Fruit fly (Drosophila melanogaster) whole organism, embryonic: Measurements from ENCODE around the gene CG31161.

Experiments
- Adf1 ChIP-seq: fragments of 200-800 bp; sonication (Bioruptor generic); IDR thresholded peaks from 2 replicates; pipeline ENCODE4 v1.3.6; 2022; ENCODE audit warnings: missing biosample characterization, missing genetic modification characterization
- Atf6 ChIP-seq: fragments of 200-800 bp; sonication (Bioruptor generic); IDR thresholded peaks from 2 replicates; pipeline ENCODE4 v1.3.6; 2022; ENCODE audit warnings: missing biosample characterization, missing genetic modification characterization
- CG10209 ChIP-seq: fragments of 200-800 bp; sonication (Bioruptor generic); optimal IDR thresholded peaks from 3 replicates; lab custom pipeline; 2017; ENCODE audit warnings: missing biosample characterization, mild to moderate bottlenecking, missing genetic modification characterization, missing genetic modification reagents
- CG10274 ChIP-seq: fragments of 200-800 bp; sonication (Bioruptor generic); optimal IDR thresholded peaks from 3 replicates; lab custom pipeline; 2017; ENCODE audit warnings: missing biosample characterization, mild to moderate bottlenecking, missing genetic modification characterization
- CG10431 ChIP-seq: fragments of 200-800 bp; sonication (Bioruptor generic); optimal IDR thresholded peaks from 3 replicates; lab custom pipeline; 2018; ENCODE audit warnings: missing biosample characterization, mild to moderate bottlenecking, missing genetic modification characterization
- CG11695 ChIP-seq: fragments of 200-800 bp; sonication (Bioruptor generic); IDR thresholded peaks from 3 replicates; pipeline ENCODE4 v1.3.6; 2022; ENCODE audit warnings: missing biosample characterization, missing genetic modification characterization
- CG12219 ChIP-seq: fragments of 200-800 bp; sonication (Bioruptor generic); optimal IDR thresholded peaks from 3 replicates; lab custom pipeline; 2018; ENCODE audit warnings: missing biosample characterization, mild to moderate bottlenecking, missing genetic modification characterization
- CG15696 ChIP-seq: fragments of 200-800 bp; sonication (Bioruptor generic); optimal IDR thresholded peaks from 2 replicates; lab custom pipeline; 2019; ENCODE audit warnings: missing biosample characterization, mild to moderate bottlenecking, missing genetic modification characterization, moderate library complexity
- CG18011 ChIP-seq: fragments of 200-800 bp; sonication (Bioruptor generic); optimal IDR thresholded peaks from 2 replicates; lab custom pipeline; 2017; ENCODE audit warnings: missing biosample characterization, missing genetic modification characterization, mild to moderate bottlenecking, moderate library complexity, missing genotype
- CG33213 ChIP-seq: fragments of 200-800 bp; sonication (Bioruptor generic); optimal IDR thresholded peaks from 3 replicates; lab custom pipeline; 2016; ENCODE audit warnings: missing biosample characterization, missing genetic modification characterization
- CG34224 ChIP-seq: fragments of 200-800 bp; sonication (Bioruptor generic); IDR thresholded peaks from 3 replicates; pipeline ENCODE4 v1.3.6; 2022; ENCODE audit warnings: missing biosample characterization, missing genetic modification characterization; ENCODE audit not compliant: partially characterized antibody
- CG4854 ChIP-seq: fragments of 200-800 bp; sonication (Bioruptor generic); optimal IDR thresholded peaks from 2 replicates; lab custom pipeline; 2016; ENCODE audit warnings: missing biosample characterization, missing genetic modification characterization, inconsistent platforms
- CG5180 ChIP-seq: fragments of 200-800 bp; sonication (Bioruptor generic); optimal IDR thresholded peaks from 3 replicates; lab custom pipeline; 2017; ENCODE audit warnings: missing biosample characterization, missing genetic modification characterization, mild to moderate bottlenecking, moderate library complexity, missing genetic modification reagents
- CG6854 ChIP-seq: fragments of 200-800 bp; sonication (Bioruptor generic); optimal IDR thresholded peaks from 3 replicates; lab custom pipeline; 2017; ENCODE audit warnings: missing biosample characterization, mild to moderate bottlenecking, missing genetic modification characterization
- CG7745 ChIP-seq: fragments of 200-800 bp; sonication (Bioruptor generic); optimal IDR thresholded peaks from 2 replicates; lab custom pipeline; 2018; ENCODE audit warnings: missing biosample characterization, mild to moderate bottlenecking, missing genetic modification characterization, moderate library complexity
- CG8388 ChIP-seq: fragments of 200-800 bp; sonication (Bioruptor generic); optimal IDR thresholded peaks from 2 replicates; lab custom pipeline; 2019; ENCODE audit warnings: missing biosample characterization, mild to moderate bottlenecking, missing genetic modification characterization, moderate library complexity
- CG8478 ChIP-seq: fragments of >200 bp; optimal IDR thresholded peaks from 2 replicates; lab custom pipeline; 2018
- CG8924 ChIP-seq: fragments of 200-800 bp; optimal IDR thresholded peaks from 3 replicates; lab custom pipeline; 2019; ENCODE audit warnings: missing biosample characterization, mild to moderate bottlenecking, missing genetic modification characterization, moderate library complexity
- Dip3 ChIP-seq: fragments of 200-800 bp; sonication (Bioruptor generic); optimal IDR thresholded peaks from 3 replicates; lab custom pipeline; 2016; ENCODE audit warnings: missing biosample characterization, missing genetic modification characterization
- ERR ChIP-seq: fragments of 200-800 bp; sonication (Bioruptor generic); optimal IDR thresholded peaks from 2 replicates; lab custom pipeline; 2016; ENCODE audit warnings: missing biosample characterization, missing genetic modification characterization
- HLH4C ChIP-seq: fragments of 200-800 bp; sonication (Bioruptor generic); IDR thresholded peaks from 3 replicates; pipeline ENCODE4 v1.3.6; 2022; ENCODE audit warnings: missing biosample characterization, missing genetic modification characterization; ENCODE audit not compliant: partially characterized antibody
- Hmr ChIP-seq: fragments of 200-800 bp; sonication (Bioruptor generic); optimal IDR thresholded peaks from 3 replicates; lab custom pipeline; 2017; ENCODE audit warnings: mild to moderate bottlenecking, missing biosample characterization, missing genetic modification reagents, missing genetic modification characterization
- Oaz ChIP-seq: fragments of 200-800 bp; sonication (Bioruptor generic); IDR thresholded peaks from 2 replicates; pipeline ENCODE4 v1.3.6; 2022; ENCODE audit warnings: missing biosample characterization, missing genetic modification characterization
- Opbp ChIP-seq: fragments of 200-800 bp; sonication (Bioruptor generic); IDR thresholded peaks from 3 replicates; pipeline ENCODE4 v1.3.6; 2022; ENCODE audit warnings: missing biosample characterization, missing genetic modification characterization; ENCODE audit not compliant: partially characterized antibody
- Xbp1 ChIP-seq: fragments of 200-800 bp; sonication (Bioruptor generic); optimal IDR thresholded peaks from 3 replicates; lab custom pipeline; 2016; ENCODE audit warnings: missing biosample characterization, mild to moderate bottlenecking, missing genetic modification characterization
- ab ChIP-seq: fragments of 200-800 bp; sonication (Bioruptor generic); optimal IDR thresholded peaks from 2 replicates; lab custom pipeline; 2016; ENCODE audit warnings: missing biosample characterization, missing genetic modification characterization
- al ChIP-seq: fragments of 200-800 bp; sonication (Bioruptor generic); IDR thresholded peaks from 2 replicates; pipeline ENCODE4 v1.3.6; 2022; ENCODE audit warnings: missing biosample characterization, missing genetic modification characterization
- bsh ChIP-seq, 2 experiments: fragments of 200-800 bp; sonication (Bioruptor generic); optimal IDR thresholded peaks; 2 replicates each; lab custom pipeline; 2017 to 2018; ENCODE audit warnings: mild to moderate bottlenecking in 2 of 2, missing biosample characterization in 2 of 2, missing genetic modification characterization in 2 of 2, moderate library complexity in 1 of 2
- cas ChIP-seq: fragments of 200-800 bp; sonication (Bioruptor generic); IDR thresholded peaks from 2 replicates; pipeline ENCODE4 v1.3.6; 2022; ENCODE audit warnings: missing biosample characterization, missing genetic modification characterization
- caup ChIP-seq: fragments of 200-800 bp; sonication (Bioruptor generic); optimal IDR thresholded peaks from 3 replicates; lab custom pipeline; 2017; ENCODE audit warnings: missing biosample characterization, mild to moderate bottlenecking, missing genetic modification characterization, moderate library complexity; ENCODE audit not compliant: severe bottlenecking
- dan ChIP-seq: fragments of 200-800 bp; sonication (Bioruptor generic); IDR thresholded peaks from 2 replicates; pipeline ENCODE4 v1.3.6; 2022; ENCODE audit warnings: missing biosample characterization, missing genetic modification characterization
- dmrt11E ChIP-seq: fragments of 200-800 bp; sonication (Bioruptor generic); optimal IDR thresholded peaks from 3 replicates; lab custom pipeline; 2018; ENCODE audit warnings: missing biosample characterization, mild to moderate bottlenecking, missing genetic modification characterization, moderate library complexity
- eyg ChIP-seq: fragments of 200-800 bp; sonication (Bioruptor generic); optimal IDR thresholded peaks from 3 replicates; lab custom pipeline; 2016; ENCODE audit warnings: missing biosample characterization, missing genetic modification characterization
- ftz-f1 ChIP-seq: fragments of 200-800 bp; sonication (Bioruptor generic); optimal IDR thresholded peaks from 2 replicates; lab custom pipeline; 2016; ENCODE audit warnings: missing biosample characterization, missing genetic modification characterization
- gro ChIP-seq: fragments of 200-800 bp; sonication (Bioruptor generic); optimal IDR thresholded peaks from 2 replicates; lab custom pipeline; 2016; ENCODE audit warnings: missing biosample characterization, missing genetic modification characterization
- gsb ChIP-seq: fragments of 200-800 bp; sonication (Bioruptor generic); IDR thresholded peaks from 2 replicates; pipeline ENCODE4 v1.3.6; 2022; ENCODE audit warnings: missing biosample characterization, missing genetic modification characterization
- hbn ChIP-seq: fragments of 200-800 bp; sonication (Bioruptor generic); IDR thresholded peaks from 2 replicates; pipeline ENCODE4 v1.3.6; 2022; ENCODE audit warnings: missing biosample characterization, missing genetic modification characterization; ENCODE audit not compliant: partially characterized antibody
- jing ChIP-seq: fragments of 200-800 bp; sonication (Bioruptor generic); optimal IDR thresholded peaks from 2 replicates; lab custom pipeline; 2018; ENCODE audit warnings: missing biosample characterization, mild to moderate bottlenecking, missing genetic modification characterization
- maf-S ChIP-seq: fragments of 200-800 bp; sonication (Bioruptor generic); optimal IDR thresholded peaks from 2 replicates; lab custom pipeline; 2016; ENCODE audit warnings: missing biosample characterization, missing genetic modification characterization
- oc ChIP-seq: fragments of 200-800 bp; sonication (Bioruptor generic); optimal IDR thresholded peaks from 2 replicates; lab custom pipeline; 2018; ENCODE audit warnings: missing biosample characterization, mild to moderate bottlenecking, missing genetic modification characterization, moderate library complexity
- onecut ChIP-seq: fragments of 200-800 bp; sonication (Bioruptor generic); IDR thresholded peaks from 2 replicates; pipeline ENCODE4 v1.3.6; 2022; ENCODE audit warnings: missing biosample characterization, missing genetic modification characterization
- pnt ChIP-seq: fragments of 200-800 bp; sonication (Bioruptor generic); optimal IDR thresholded peaks from 3 replicates; lab custom pipeline; 2016; ENCODE audit warnings: missing biosample characterization, missing genetic modification characterization
- prd ChIP-seq, 3 experiments: fragments of >200 bp in 2 of 3; fragments of 200-800 bp in 1 of 3; sonication (Bioruptor generic) in 1 of 3; optimal IDR thresholded peaks in 2 of 3; IDR thresholded peaks in 1 of 3; 2 replicates in 2 of 3; 3 replicates in 1 of 3; pipeline versions ENCODE4 v1.3.6 to Lab custom; 2017 to 2022; ENCODE audit warnings: missing biosample characterization in 1 of 3, missing genetic modification characterization in 1 of 3
- psq ChIP-seq: fragments of 200-800 bp; sonication (Bioruptor generic); optimal IDR thresholded peaks from 2 replicates; lab custom pipeline; 2017; ENCODE audit warnings: missing biosample characterization, missing genetic modification characterization
- ro ChIP-seq: fragments of 200-800 bp; sonication (Bioruptor generic); IDR thresholded peaks from 2 replicates; pipeline ENCODE4 v1.3.6; 2022; ENCODE audit warnings: missing biosample characterization, missing genetic modification characterization
- so ChIP-seq: fragments of 200-800 bp; sonication (Bioruptor generic); IDR thresholded peaks from 3 replicates; pipeline ENCODE4 v1.3.6; 2022; ENCODE audit warnings: missing biosample characterization, missing genetic modification characterization
- sug ChIP-seq: fragments of 200-800 bp; optimal IDR thresholded peaks from 2 replicates; lab custom pipeline; 2019; ENCODE audit warnings: missing biosample characterization, mild to moderate bottlenecking, missing genetic modification characterization, moderate library complexity
- toy ChIP-seq: fragments of 200-800 bp; sonication (Bioruptor generic); IDR thresholded peaks from 2 replicates; pipeline ENCODE4 v1.3.6; 2022; ENCODE audit warnings: missing biosample characterization, missing genetic modification characterization
- tup ChIP-seq: fragments of 200-800 bp; sonication (Bioruptor generic); optimal IDR thresholded peaks from 2 replicates; lab custom pipeline; 2016; ENCODE audit warnings: missing biosample characterization, mild to moderate bottlenecking, missing genetic modification characterization, moderate library complexity
- zf30C ChIP-seq: fragments of 200-800 bp; sonication (Bioruptor generic); optimal IDR thresholded peaks from 3 replicates; lab custom pipeline; 2018; ENCODE audit warnings: missing biosample characterization, mild to moderate bottlenecking, missing genetic modification characterization

CG31161 gene

dm6 chr3R:22626842-22627392 lies 10.6 kb downstream of the CG31161 start (continued):
- TF ChIP-seq CG18011 (GFP tag; lab: Kevin White, UChicago) (peak; percentile 13), CG10209 (peak; percentile 64), gsb (no peak), ro (GFP tag; lab: Robert Waterston, UW) (no peak), Adf1 (GFP tag; lab: Robert Waterston, UW) (peak; percentile 63), Xbp1 (GFP tag; lab: Kevin White, UChicago) (no peak), CG6854 (peak; percentile 36), bsh (GFP tag; optimal IDR thresholded peaks at IDR 0.05; lab: Kevin White, UChicago) (peak; percentile 35 to 92), ab (no peak), jing (GFP tag; lab: Kevin White, UChicago) (no peak), so (GFP tag; lab: Robert Waterston, UW) (peak; percentile 51; the same call in 1 of the 3 replicates), al (GFP tag; lab: Robert Waterston, UW) (no peak), zf30C (no peak), Opbp (GFP tag; lab: Robert Waterston, UW) (no peak), gro (GFP tag; lab: Kevin White, UChicago) (peak; percentile 72), maf-S (GFP tag; lab: Kevin White, UChicago) (peak; percentile 56), eyg (GFP tag; lab: Kevin White, UChicago) (no peak), HLH4C (GFP tag; lab: Robert Waterston, UW) (no peak), prd (optimal IDR thresholded peaks at IDR 0.05; lab: Kevin White, UChicago) (no peak), prd (GFP tag; IDR thresholded peaks at IDR 0.05; lab: Robert Waterston, UW) (no peak), CG15696 (peak; percentile 31), dan (GFP tag; lab: Robert Waterston, UW) (no peak), hbn (GFP tag; lab: Robert Waterston, UW) (no peak), CG7745 (tag; lab: Kevin White, UChicago) (peak; percentile 86), CG33213 (GFP tag; lab: Kevin White, UChicago) (peak; percentile 7), CG8388 (GFP tag; lab: Kevin White, UChicago) (peak; percentile 7), Hmr (peak; percentile 79), Dip3 (no peak), CG8478 (lab: Kevin White, UChicago) (no peak), ftz-f1 (GFP tag; lab: Kevin White, UChicago) (no peak), caup (GFP tag; lab: Kevin White, UChicago) (peak; percentile 80), Oaz (GFP tag; lab: Robert Waterston, UW) (no peak), oc (tag; lab: Kevin White, UChicago) (no peak), CG5180 (GFP tag; lab: Kevin White, UChicago) (peak; percentile 33), pnt (GFP tag; lab: Kevin White, UChicago) (no peak), ERR (GFP tag; lab: Kevin White, UChicago) (no peak), CG11695 (GFP tag; lab: Robert Waterston, UW) (peak; percentile 26; the same call in 1 of the 3 replicates), CG4854 (GFP tag; lab: Kevin White, UChicago) (peak; percentile 30), cas (GFP tag; lab: Robert Waterston, UW) (no peak), CG10431 (GFP tag; lab: Kevin White, UChicago) (no peak), toy (GFP tag; lab: Robert Waterston, UW) (no peak), tup (GFP tag; lab: Kevin White, UChicago) (no peak), onecut (GFP tag; lab: Robert Waterston, UW) (0 out of 2 replicates have a peak, but pooled peaks have one; percentile 18), CG34224 (GFP tag; lab: Robert Waterston, UW) (peak; percentile 38; the same call in 1 of the 3 replicates), Atf6 (peak; percentile 82), CG8924 (tag; lab: Kevin White, UChicago) (peak; percentile 61), psq (GFP tag; lab: Kevin White, UChicago) (peak; percentile 67), sug (peak; percentile 44), CG10274 (GFP tag; lab: Kevin White, UChicago) (no peak), dmrt11E (no peak), CG12219 (GFP tag; lab: Kevin White, UChicago) (peak; percentile 33)
